Worm (Caenorhabditis elegans) whole organism, L4 larva: ENCODE measurements around the gene cdc-48.1.

Source experiments
- F10B5.3 ChIP-seq: sonication (generic microtip); optimal IDR thresholded peaks from 2 replicates; lab custom pipeline; 2016; ENCODE audit warnings: mild to moderate bottlenecking, missing genetic modification characterization, missing compliant biosample characterization
- F26F4.8 ChIP-seq: fragments of 200-800 bp; sonication (Bioruptor generic); conservative IDR thresholded peaks from 2 replicates; pipeline ENCODE4 v1.3.6; 2022; ENCODE audit warnings: missing genetic modification characterization, missing compliant biosample characterization
- R02D3.7 ChIP-seq: fragments of 150-350 bp; sonication (generic microtip); optimal IDR thresholded peaks from 3 replicates; lab custom pipeline; 2014; ENCODE audit warnings: missing biosample characterization, missing genetic modification characterization
- T20F7.1 ChIP-seq: fragments of 200-800 bp; sonication (Bioruptor generic); optimal IDR thresholded peaks from 2 replicates; lab custom pipeline; 2018; ENCODE audit warnings: mild to moderate bottlenecking, missing genetic modification characterization, missing compliant biosample characterization
- T26A8.4 ChIP-seq: fragments of 200-800 bp; sonication (Bioruptor generic); IDR thresholded peaks from 2 replicates; pipeline ENCODE4 v1.3.6; 2022; ENCODE audit warnings: missing genetic modification characterization, missing compliant biosample characterization
- Y105C5A.15 ChIP-seq: fragments of 200-800 bp; sonication (Bioruptor generic); IDR thresholded peaks from 2 replicates; pipeline ENCODE4 v1.3.6; 2022; ENCODE audit warnings: missing genetic modification characterization, missing compliant biosample characterization
- Y48G9A.11 ChIP-seq: fragments of 200-800 bp; sonication (Bioruptor generic); IDR thresholded peaks from 2 replicates; pipeline ENCODE4 v1.3.6; 2022; ENCODE audit warnings: missing genetic modification reagents, missing genetic modification characterization, missing compliant biosample characterization
- Y75B8A.6 ChIP-seq: fragments of 200-800 bp; sonication (Bioruptor generic); IDR thresholded peaks from 2 replicates; pipeline ENCODE4 v1.3.6; 2022; ENCODE audit warnings: missing genetic modification reagents, missing genetic modification characterization, missing compliant biosample characterization
- ZK546.5 ChIP-seq, 2 experiments: sonication (generic microtip); optimal IDR thresholded peaks; 2 replicates each; lab custom pipeline; 2017; ENCODE audit warnings: missing biosample characterization in 2 of 2, missing genetic modification characterization in 2 of 2
- ama-1 ChIP-seq: fragments of 150-350 bp; optimal IDR thresholded peaks from 2 replicates; lab custom pipeline; 2014; ENCODE audit warnings: inconsistent platforms, mixed read lengths
- arid-1 ChIP-seq: fragments of 200-800 bp; sonication (Bioruptor generic); conservative IDR thresholded peaks from 2 replicates; pipeline ENCODE4 v1.3.6; 2022; ENCODE audit warnings: missing genetic modification reagents, missing genetic modification characterization, missing compliant biosample characterization
- ceh-20 ChIP-seq: fragments of 200-800 bp; sonication (Bioruptor generic); IDR thresholded peaks from 2 replicates; pipeline ENCODE4 v1.3.6; 2022; ENCODE audit warnings: missing genetic modification reagents, missing genetic modification characterization, missing compliant biosample characterization
- ceh-28 ChIP-seq: fragments of 150-350 bp; optimal IDR thresholded peaks from 2 replicates; lab custom pipeline; 2014; ENCODE audit warnings: missing biosample characterization, missing genetic modification reagents, missing genetic modification characterization
- ceh-44 ChIP-seq: fragments of 200-800 bp; sonication (Bioruptor generic); IDR thresholded peaks from 2 replicates; pipeline ENCODE4 v1.3.6; 2022; ENCODE audit warnings: missing genetic modification reagents, missing genetic modification characterization, missing compliant biosample characterization
- ceh-62 ChIP-seq: sonication (generic microtip); optimal IDR thresholded peaks from 2 replicates; lab custom pipeline; 2017; ENCODE audit warnings: missing biosample characterization, missing genetic modification characterization
- ceh-82 ChIP-seq: sonication (generic microtip); optimal IDR thresholded peaks from 2 replicates; lab custom pipeline; 2017; ENCODE audit warnings: missing biosample characterization, missing genetic modification characterization
- ctbp-1 ChIP-seq: fragments of 200-800 bp; sonication (Bioruptor generic); IDR thresholded peaks from 2 replicates; pipeline ENCODE4 v1.3.6; 2022; ENCODE audit warnings: missing genetic modification reagents, missing genetic modification characterization, missing compliant biosample characterization
- daf-16 ChIP-seq, 3 experiments: sonication (generic microtip); optimal IDR thresholded peaks; 2 replicates each; lab custom pipeline; 2016 to 2017; ENCODE audit warnings: missing genetic modification characterization in 3 of 3, missing genetic modification reagents in 3 of 3, mild to moderate bottlenecking in 2 of 3, missing compliant biosample characterization in 2 of 3, missing biosample characterization in 1 of 3, moderate library complexity in 1 of 3
- daf-19 ChIP-seq: fragments of 200-800 bp; sonication (Bioruptor generic); conservative IDR thresholded peaks from 2 replicates; pipeline ENCODE4 v1.3.6; 2022; ENCODE audit warnings: missing genetic modification characterization, missing compliant biosample characterization
- dmd-9 ChIP-seq: fragments of 200-800 bp; sonication (Bioruptor generic); IDR thresholded peaks from 2 replicates; pipeline ENCODE4 v1.3.6; 2022; ENCODE audit warnings: missing genetic modification reagents, missing genetic modification characterization, missing compliant biosample characterization
- egl-27 ChIP-seq: sonication (generic microtip); optimal IDR thresholded peaks from 3 replicates; lab custom pipeline; 2017; ENCODE audit warnings: missing biosample characterization, missing genetic modification reagents, missing genetic modification characterization
- hlh-30 ChIP-seq: sonication (generic microtip); optimal IDR thresholded peaks from 2 replicates; lab custom pipeline; 2017; ENCODE audit warnings: antibody characterized with exemption, mild to moderate bottlenecking, missing genetic modification characterization, missing compliant biosample characterization; ENCODE audit not compliant: insufficient read depth
- hmg-1.1 ChIP-seq: fragments of 200-800 bp; sonication (Bioruptor generic); IDR thresholded peaks from 2 replicates; pipeline ENCODE4 v1.3.6; 2022; ENCODE audit warnings: missing genetic modification reagents, missing genetic modification characterization, missing compliant biosample characterization
- jun-1 ChIP-seq: fragments of 150-350 bp; optimal IDR thresholded peaks from 2 replicates; lab custom pipeline; 2014; ENCODE audit warnings: missing biosample characterization, missing genetic modification reagents, missing genetic modification characterization
- lin-13 ChIP-seq: fragments of 150-350 bp; optimal IDR thresholded peaks from 2 replicates; lab custom pipeline; 2014; ENCODE audit warnings: missing biosample characterization, missing genetic modification reagents, missing genetic modification characterization
- lin-15B ChIP-seq: fragments of 150-350 bp; sonication (generic microtip); optimal IDR thresholded peaks from 3 replicates; lab custom pipeline; 2014; ENCODE audit warnings: missing biosample characterization, missing genetic modification characterization
- lir-3 ChIP-seq: sonication (generic microtip); optimal IDR thresholded peaks from 2 replicates; lab custom pipeline; 2016; ENCODE audit warnings: mild to moderate bottlenecking, missing genetic modification characterization, missing compliant biosample characterization
- madf-5 ChIP-seq, 2 experiments: fragments of 200-800 bp; sonication (Bioruptor generic); IDR thresholded peaks; 2 replicates each; pipeline ENCODE4 v1.3.6; 2022; ENCODE audit warnings: missing compliant biosample characterization in 2 of 2, missing genetic modification characterization in 2 of 2
- mdt-29 ChIP-seq: fragments of 200-800 bp; sonication (Bioruptor generic); IDR thresholded peaks from 2 replicates; pipeline ENCODE4 v1.3.6; 2022; ENCODE audit warnings: missing genetic modification reagents, missing genetic modification characterization, missing compliant biosample characterization
- mep-1 ChIP-seq: fragments of 150-350 bp; sonication (generic microtip); optimal IDR thresholded peaks from 3 replicates; lab custom pipeline; 2014; ENCODE audit warnings: missing biosample characterization, missing genetic modification characterization
- mes-2 ChIP-seq: sonication (generic microtip); optimal IDR thresholded peaks from 2 replicates; lab custom pipeline; 2016; ENCODE audit warnings: missing genotype, mild to moderate bottlenecking, missing genetic modification characterization, missing compliant biosample characterization; ENCODE audit not compliant: poor library complexity, severe bottlenecking
- mxl-3 ChIP-seq: fragments of 200-800 bp; sonication (Bioruptor generic); optimal IDR thresholded peaks from 2 replicates; lab custom pipeline; 2018; ENCODE audit warnings: mild to moderate bottlenecking, missing genetic modification characterization, missing compliant biosample characterization
- nhr-102 ChIP-seq: sonication (generic microtip); optimal IDR thresholded peaks from 2 replicates; lab custom pipeline; 2016; ENCODE audit warnings: mild to moderate bottlenecking, missing genetic modification characterization, moderate library complexity, missing compliant biosample characterization
- nhr-6 ChIP-seq: fragments of 150-350 bp; optimal IDR thresholded peaks from 2 replicates; lab custom pipeline; 2014; ENCODE audit warnings: missing biosample characterization, missing genetic modification characterization
- pha-4 ChIP-seq, 2 experiments: fragments of 150-350 bp in 1 of 2; fragments of 200-800 bp in 1 of 2; sonication (Bioruptor generic) in 1 of 2; IDR thresholded peaks in 1 of 2; optimal IDR thresholded peaks in 1 of 2; 2 replicates each; pipeline versions ENCODE4 v1.3.6 to Lab custom; 2014 to 2022; ENCODE audit warnings: missing genetic modification characterization in 2 of 2, missing genetic modification reagents in 2 of 2, missing biosample characterization in 1 of 2, missing compliant biosample characterization in 1 of 2
- php-3 ChIP-seq: fragments of 200-800 bp; sonication (Bioruptor generic); IDR thresholded peaks from 2 replicates; pipeline ENCODE4 v1.3.6; 2022; ENCODE audit warnings: missing genetic modification reagents, missing genetic modification characterization, missing compliant biosample characterization
- rbr-2 ChIP-seq: sonication (generic microtip); optimal IDR thresholded peaks from 2 replicates; lab custom pipeline; 2016; ENCODE audit warnings: missing genotype, missing genetic modification characterization, missing compliant biosample characterization
- sdz-12 ChIP-seq: fragments of 200-800 bp; sonication (Bioruptor generic); optimal IDR thresholded peaks from 2 replicates; lab custom pipeline; 2018; ENCODE audit warnings: mild to moderate bottlenecking, missing genetic modification characterization, missing compliant biosample characterization
- set-16 ChIP-seq: fragments of 200-800 bp; sonication (Bioruptor generic); IDR thresholded peaks from 2 replicates; pipeline ENCODE4 v1.3.6; 2022; ENCODE audit warnings: missing genetic modification reagents, missing genetic modification characterization, missing compliant biosample characterization
- skn-1 ChIP-seq: fragments of 150-350 bp; optimal IDR thresholded peaks from 2 replicates; lab custom pipeline; 2014; ENCODE audit warnings: missing biosample characterization, missing genetic modification characterization
- snpc-1.2 ChIP-seq: fragments of 200-800 bp; sonication (Bioruptor generic); IDR thresholded peaks from 2 replicates; pipeline ENCODE4 v1.3.6; 2022; ENCODE audit warnings: missing genetic modification reagents, missing genetic modification characterization, missing compliant biosample characterization
- snpc-4 ChIP-seq: fragments of 150-350 bp; optimal IDR thresholded peaks from 2 replicates; lab custom pipeline; 2014; ENCODE audit warnings: missing biosample characterization, missing genetic modification characterization
- tag-97 ChIP-seq: fragments of 200-800 bp; sonication (Bioruptor generic); IDR thresholded peaks from 2 replicates; pipeline ENCODE4 v1.3.6; 2022; ENCODE audit warnings: missing genetic modification characterization, missing compliant biosample characterization
- unc-62 ChIP-seq, 3 experiments: fragments of 150-350 bp in 1 of 3; sonication (generic microtip); optimal IDR thresholded peaks in 2 of 3; peaks in 1 of 3; 1 replicate in 1 of 3; 2 replicates in 2 of 3; lab custom pipeline; 2014 to 2017; ENCODE audit warnings: missing biosample characterization in 3 of 3, missing genetic modification characterization in 3 of 3, missing genetic modification reagents in 3 of 3, missing genotype in 1 of 3
- vab-7 ChIP-seq: fragments of 200-800 bp; sonication (Bioruptor generic); IDR thresholded peaks from 2 replicates; pipeline ENCODE4 v1.3.6; 2022; ENCODE audit warnings: missing genetic modification reagents, missing genetic modification characterization, missing compliant biosample characterization
- zag-1 ChIP-seq: fragments of 150-350 bp; optimal IDR thresholded peaks from 2 replicates; lab custom pipeline; 2014; ENCODE audit warnings: missing biosample characterization, missing genetic modification characterization
- zfp-3 ChIP-seq: fragments of 200-800 bp; sonication (Bioruptor generic); conservative IDR thresholded peaks from 2 replicates; pipeline ENCODE4 v1.3.6; 2022; ENCODE audit warnings: missing genetic modification reagents, missing genetic modification characterization, missing compliant biosample characterization
- zip-11 ChIP-seq: fragments of 200-800 bp; sonication (Bioruptor generic); IDR thresholded peaks from 2 replicates; pipeline ENCODE4 v1.3.6; 2022; ENCODE audit warnings: missing genetic modification characterization, missing compliant biosample characterization
- zip-2 ChIP-seq: fragments of 150-350 bp; optimal IDR thresholded peaks from 2 replicates; lab custom pipeline; 2014; ENCODE audit warnings: missing biosample characterization, missing genetic modification characterization
- ztf-7 ChIP-seq: fragments of 150-350 bp; optimal IDR thresholded peaks from 2 replicates; lab custom pipeline; 2014; ENCODE audit warnings: missing biosample characterization, missing genetic modification characterization

The cdc-48.1 gene

ce11 chrII:10556550-10557205 is 6.5 kb downstream of the cdc-48.1 start (continued):
- TF ChIP-seq sdz-12 (GFP tag; lab: Kevin White, UChicago) (peak; percentile 66), mdt-29 (GFP tag; lab: Robert Waterston, UW) (no peak), T20F7.1 (GFP tag; lab: Kevin White, UChicago) (no peak), nhr-6 (tag; lab: Kevin White, UChicago) (no peak), mxl-3 (GFP tag; lab: Kevin White, UChicago) (no peak), ctbp-1 (GFP tag; lab: Robert Waterston, UW) (no peak), unc-62 (GFP tag; optimal IDR thresholded peaks at IDR 0.05 in 1 of 2; lab: Kevin White, UChicago) (peak in 1 of 2 experiments; percentile 91), unc-62 (tag; optimal IDR thresholded peaks at IDR 0.05; lab: Kevin White, UChicago) (no peak), ceh-82 (tag; lab: Kevin White, UChicago) (no peak), ceh-20 (no peak), jun-1 (tag; lab: Kevin White, UChicago) (no peak), zag-1 (tag; lab: Kevin White, UChicago) (no peak), egl-27 (tag; lab: Kevin White, UChicago) (no peak), set-16 (GFP tag; lab: Robert Waterston, UW) (peak; percentile 47; the same call in 1 of the 2 replicates), tag-97 (GFP tag; lab: Robert Waterston, UW) (no peak), php-3 (no peak), zip-2 (no peak), ceh-28 (no peak), ceh-62 (no peak), lir-3 (tag; lab: Kevin White, UChicago) (no peak), R02D3.7 (tag; lab: Kevin White, UChicago) (no peak), nhr-102 (no peak), Y75B8A.6 (GFP tag; lab: Robert Waterston, UW) (no peak), zfp-3 (no peak), mep-1 (tag; lab: Kevin White, UChicago) (peak; percentile 8), lin-15B (no peak), hlh-30 (tag; lab: Kevin White, UChicago) (no peak), F26F4.8 (GFP tag; lab: Robert Waterston, UW) (no peak), Y48G9A.11 (GFP tag; lab: Robert Waterston, UW) (no peak), zip-11 (GFP tag; lab: Robert Waterston, UW) (no peak), snpc-4 (tag; lab: Kevin White, UChicago) (no peak), T26A8.4 (GFP tag; lab: Robert Waterston, UW) (no peak; the same call in 1 of the 2 replicates), Y105C5A.15 (no peak), F10B5.3 (tag; lab: Kevin White, UChicago) (no peak), daf-19 (peak; percentile 69; the same call in 1 of the 2 replicates), ztf-7 (tag; lab: Kevin White, UChicago) (no peak), mes-2 (tag; lab: Kevin White, UChicago) (peak; percentile 20), vab-7 (GFP tag; lab: Robert Waterston, UW) (no peak), snpc-1.2 (GFP tag; lab: Robert Waterston, UW) (no peak), arid-1 (no peak), madf-5 (GFP tag; IDR thresholded peaks at IDR 0.05; lab: Robert Waterston, UW) (no peak), pha-4 (GFP tag; IDR thresholded peaks at IDR 0.05; lab: Robert Waterston, UW) (no peak), pha-4 (tag; optimal IDR thresholded peaks at IDR 0.05; lab: Kevin White, UChicago) (no peak), ZK546.5 (tag; optimal IDR thresholded peaks at IDR 0.05; lab: Kevin White, UChicago) (no peak), skn-1 (tag; lab: Kevin White, UChicago) (no peak), dmd-9 (GFP tag; lab: Robert Waterston, UW) (no peak), rbr-2 (tag; lab: Kevin White, UChicago) (no peak), ceh-44 (GFP tag; lab: Robert Waterston, UW) (no peak), ama-1 (lab: Kevin White, UChicago) (peak; percentile 42), daf-16 (GFP tag; optimal IDR thresholded peaks at IDR 0.05; lab: Kevin White, UChicago) (no peak), daf-16 (tag; optimal IDR thresholded peaks at IDR 0.05; lab: Kevin White, UChicago) (peak; percentile 82), lin-13 (no peak), hmg-1.1 (GFP tag; lab: Robert Waterston, UW) (no peak)
